Worm (Caenorhabditis elegans) whole organism, L3 larva: ENCODE measurements around the gene fmo-4.

Source experiments
- jun-1 ChIP-seq: fragments of 150-350 bp; optimal IDR thresholded peaks from 2 replicates; lab custom pipeline; 2014; ENCODE audit warnings: missing biosample characterization, missing genetic modification reagents, missing genetic modification characterization
- unc-39 ChIP-seq: sonication (generic microtip); optimal IDR thresholded peaks from 4 replicates; lab custom pipeline; 2017; ENCODE audit warnings: missing biosample characterization, missing genetic modification characterization

ce11 chrV:13634149-13634548 lies 27.6 kb upstream of the fmo-4 start, which contains the start of gene H37A05.2:
- TF ChIP-seq jun-1 (tag; lab: Kevin White, UChicago): no peak
- TF ChIP-seq unc-39 (tag; lab: Kevin White, UChicago): no peak
